Worm (Caenorhabditis elegans) whole organism, early embryonic: Measurements from ENCODE around the gene T19C9.10.

ENCODE experiments used
- B0310.2 ChIP-seq: sonication (generic microtip); optimal IDR thresholded peaks from 2 replicates; lab custom pipeline; 2016; ENCODE audit warnings: mild to moderate bottlenecking, missing genetic modification characterization, missing compliant biosample characterization
- F13C5.2 ChIP-seq: sonication (generic microtip); optimal IDR thresholded peaks from 2 replicates; lab custom pipeline; 2017; ENCODE audit warnings: mild to moderate bottlenecking, missing genetic modification characterization, inconsistent platforms, missing compliant biosample characterization
- aly-1 ChIP-seq: sonication (generic microtip); optimal IDR thresholded peaks from 2 replicates; lab custom pipeline; 2016; ENCODE audit warnings: missing genetic modification characterization, missing compliant biosample characterization
- ama-1 ChIP-seq: fragments of 150-350 bp; optimal IDR thresholded peaks from 2 replicates; lab custom pipeline; 2014
- ceh-13 ChIP-seq: fragments of 200-800 bp; sonication (Bioruptor generic); optimal IDR thresholded peaks from 2 replicates; lab custom pipeline; 2018; ENCODE audit warnings: mild to moderate bottlenecking, missing genetic modification characterization, missing compliant biosample characterization
- ceh-36 ChIP-seq: sonication (generic microtip); optimal IDR thresholded peaks from 2 replicates; lab custom pipeline; 2016; ENCODE audit warnings: missing genetic modification characterization, inconsistent platforms, missing compliant biosample characterization
- ets-7 ChIP-seq: sonication (generic microtip); optimal IDR thresholded peaks from 2 replicates; lab custom pipeline; 2016; ENCODE audit warnings: missing genotype, missing genetic modification characterization, missing compliant biosample characterization
- flt-1 ChIP-seq: fragments of 200-800 bp; sonication (Bioruptor generic); IDR thresholded peaks from 2 replicates; pipeline ENCODE4 v1.3.6; 2022; ENCODE audit warnings: missing genetic modification characterization, missing compliant biosample characterization
- hmbx-1 ChIP-seq: sonication (generic microtip); optimal IDR thresholded peaks from 2 replicates; lab custom pipeline; 2016; ENCODE audit warnings: mild to moderate bottlenecking, missing genetic modification characterization, missing compliant biosample characterization
- hmg-4 ChIP-seq: fragments of 200-800 bp; sonication (Bioruptor generic); optimal IDR thresholded peaks from 2 replicates; lab custom pipeline; 2018; ENCODE audit warnings: mild to moderate bottlenecking, missing genetic modification characterization, missing compliant biosample characterization
- hnd-1 ChIP-seq: sonication (generic microtip); optimal IDR thresholded peaks from 2 replicates; lab custom pipeline; 2016; ENCODE audit warnings: missing genetic modification characterization, missing compliant biosample characterization
- pes-1 ChIP-seq: fragments of 200-800 bp; sonication (Bioruptor generic); IDR thresholded peaks from 2 replicates; pipeline ENCODE4 v1.3.6; 2022; ENCODE audit warnings: missing genetic modification reagents, missing genetic modification characterization, missing compliant biosample characterization
- scrt-1 ChIP-seq: fragments of 200-800 bp; sonication (Bioruptor generic); IDR thresholded peaks from 2 replicates; pipeline ENCODE4 v1.3.6; 2022; ENCODE audit warnings: missing genetic modification characterization, missing compliant biosample characterization
- sea-1 ChIP-seq: fragments of 200-800 bp; sonication (Bioruptor generic); conservative IDR thresholded peaks from 2 replicates; pipeline ENCODE4 v1.3.6; 2022; ENCODE audit warnings: missing genetic modification characterization, missing compliant biosample characterization
- tbx-11 ChIP-seq: fragments of 200-800 bp; sonication (Bioruptor generic); IDR thresholded peaks from 2 replicates; pipeline ENCODE4 v1.3.6; 2022; ENCODE audit warnings: missing genetic modification characterization, missing compliant biosample characterization
- tbx-37 ChIP-seq: fragments of 200-800 bp; sonication (Bioruptor generic); conservative IDR thresholded peaks from 2 replicates; pipeline ENCODE4 v1.3.6; 2022; ENCODE audit warnings: missing genetic modification reagents, missing genetic modification characterization, missing compliant biosample characterization
- tra-4 ChIP-seq: sonication (generic microtip); optimal IDR thresholded peaks from 2 replicates; lab custom pipeline; 2017; ENCODE audit warnings: missing genetic modification characterization, missing compliant biosample characterization

Gene T19C9.10

DNA sequence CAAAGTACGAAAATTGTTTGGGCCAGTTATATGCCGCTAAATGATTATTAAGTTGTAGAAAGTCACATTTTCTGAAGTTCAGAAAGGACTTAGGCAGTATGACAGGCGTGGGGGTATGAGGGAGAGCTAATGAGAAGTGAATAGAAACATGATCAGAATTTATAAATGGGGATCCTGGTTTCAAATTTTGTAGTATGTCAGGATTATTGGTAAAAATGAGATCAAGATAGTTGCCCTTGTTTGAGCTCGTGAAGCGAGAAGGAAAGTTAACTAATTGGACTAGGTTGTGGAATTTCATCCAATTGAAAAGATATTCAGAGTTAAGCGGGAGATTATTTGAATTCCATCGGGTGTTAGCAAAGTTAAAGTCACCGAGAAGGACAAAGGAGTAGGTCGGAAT, 4.0 kb upstream of the T19C9.10 start:
- TF ChIP-seq flt-1 (GFP tag; lab: Robert Waterston, UW) (no peak), pes-1 (no peak), B0310.2 (no peak), F13C5.2 (tag; lab: Kevin White, UChicago) (no peak), tbx-11 (GFP tag; lab: Robert Waterston, UW) (no peak), ama-1 (lab: Kevin White, UChicago) (no peak), aly-1 (tag; lab: Kevin White, UChicago) (no peak), hmg-4 (no peak), tra-4 (tag; lab: Kevin White, UChicago) (no peak)

DNA sequence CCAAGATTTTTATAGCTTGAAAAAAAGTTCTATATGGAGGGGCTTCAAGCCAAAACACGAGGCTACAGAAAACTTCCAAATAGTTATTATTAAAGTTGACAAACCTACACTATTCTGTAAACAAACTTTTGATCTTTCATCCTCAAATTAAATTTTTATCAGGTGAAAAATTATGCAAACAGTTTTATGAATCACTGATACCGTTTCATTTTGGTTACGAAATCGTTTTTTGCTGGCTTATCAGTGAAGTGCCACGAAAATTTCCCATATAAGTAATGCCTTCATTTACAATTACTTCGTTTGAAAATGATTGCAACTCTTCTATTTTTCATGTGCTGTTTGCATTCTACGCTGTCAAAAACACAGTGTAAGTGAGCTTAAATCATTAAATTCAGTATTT, 2.4 kb downstream of the T19C9.10 start, which contains the start of gene T19C9.8:
Gene T19C9.8, plus strand, starts transcription at position 299 of the 400 bp plus-strand sequence.
- TF ChIP-seq pes-1 (no peak), hmbx-1 (tag; lab: Kevin White, UChicago) (no peak), scrt-1 (GFP tag; lab: Robert Waterston, UW) (no peak), tra-4 (tag; lab: Kevin White, UChicago) (no peak), hmg-4 (no peak), ets-7 (tag; lab: Kevin White, UChicago) (no peak), tbx-37 (no peak), B0310.2 (no peak), ceh-36 (tag; lab: Kevin White, UChicago) (no peak), ceh-13 (no peak)

DNA sequence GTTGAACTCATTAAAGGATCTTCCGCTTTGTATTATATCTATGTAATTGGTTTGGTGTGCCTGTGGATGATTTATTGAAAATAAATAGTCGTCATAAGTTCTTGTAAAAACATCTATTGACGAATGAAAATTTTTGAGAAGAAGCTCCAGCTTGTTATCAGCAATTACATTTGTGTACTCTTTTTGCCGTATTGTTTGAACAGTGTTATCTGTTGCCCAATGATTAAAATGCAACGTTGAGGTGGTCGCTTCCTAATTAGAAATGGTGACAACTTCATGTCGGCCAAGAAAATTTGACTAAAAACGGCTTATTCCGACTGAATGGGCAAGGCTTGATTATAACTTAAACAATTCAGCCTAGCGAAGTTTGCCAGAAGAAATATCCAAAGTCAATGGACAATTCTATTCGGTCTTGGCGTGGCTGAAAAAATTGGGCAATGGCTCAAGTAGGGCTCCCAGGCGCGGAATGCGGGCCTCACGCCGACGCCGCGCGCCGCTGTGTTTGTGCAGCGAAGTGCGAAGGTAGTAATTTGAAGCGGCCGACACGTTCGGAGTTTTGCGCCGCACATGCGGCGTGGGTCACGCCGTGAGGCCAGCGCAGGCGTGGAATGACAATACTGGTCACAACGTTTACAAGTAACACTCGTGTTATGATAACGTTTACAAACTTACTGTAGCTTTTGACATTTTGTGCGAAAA, 4.3 kb downstream of the T19C9.10 start:
- no peak for TF ChIP-seq F13C5.2 (tag; lab: Kevin White, UChicago)
- no peak for TF ChIP-seq hmbx-1 (tag; lab: Kevin White, UChicago)
- TF ChIP-seq pes-1, result no peak
- no peak for TF ChIP-seq hnd-1 (tag; lab: Kevin White, UChicago)
- no peak for TF ChIP-seq flt-1 (GFP tag; lab: Robert Waterston, UW)
- TF ChIP-seq B0310.2, result no peak
- TF ChIP-seq hmg-4, result no peak
- no peak for TF ChIP-seq tbx-37
- TF ChIP-seq tbx-11 (GFP tag; lab: Robert Waterston, UW), result no peak

DNA sequence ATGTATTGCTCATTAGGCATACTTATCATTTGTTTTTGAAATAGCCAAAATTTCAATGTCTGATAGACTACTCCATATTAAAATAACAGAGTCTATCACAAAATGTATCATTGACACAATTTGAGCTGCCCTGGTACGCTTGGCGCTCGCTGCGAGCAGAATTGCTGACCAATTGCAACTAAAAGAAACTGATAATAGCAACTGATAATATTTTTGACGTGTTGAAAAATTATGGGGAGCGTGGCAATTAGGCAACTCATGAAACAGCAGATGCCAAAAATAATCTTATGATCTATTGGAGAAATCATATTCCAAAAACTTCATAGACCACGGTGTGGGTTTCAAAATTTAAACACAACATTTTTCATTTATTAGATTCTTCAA, 4.9 kb downstream of the T19C9.10 start:
- TF ChIP-seq sea-1 (GFP tag; lab: Robert Waterston, UW), result no peak
- no peak for TF ChIP-seq tbx-37
- no peak for TF ChIP-seq hmg-4
- no peak for TF ChIP-seq B0310.2
- no peak for TF ChIP-seq ceh-36 (tag; lab: Kevin White, UChicago)
- TF ChIP-seq scrt-1 (GFP tag; lab: Robert Waterston, UW), result no peak
- no peak for TF ChIP-seq aly-1 (tag; lab: Kevin White, UChicago)
- TF ChIP-seq tra-4 (tag; lab: Kevin White, UChicago), result no peak
- no peak for TF ChIP-seq flt-1 (GFP tag; lab: Robert Waterston, UW)
- TF ChIP-seq hmbx-1 (tag; lab: Kevin White, UChicago), result no peak
- TF ChIP-seq tbx-11 (GFP tag; lab: Robert Waterston, UW), result no peak
- TF ChIP-seq pes-1, result no peak
- no peak for TF ChIP-seq F13C5.2 (tag; lab: Kevin White, UChicago)
- TF ChIP-seq ets-7 (tag; lab: Kevin White, UChicago), result no peak
- TF ChIP-seq ceh-13, result no peak
- no peak for TF ChIP-seq hnd-1 (tag; lab: Kevin White, UChicago)
- TF ChIP-seq ama-1 (lab: Kevin White, UChicago), result no peak

DNA sequence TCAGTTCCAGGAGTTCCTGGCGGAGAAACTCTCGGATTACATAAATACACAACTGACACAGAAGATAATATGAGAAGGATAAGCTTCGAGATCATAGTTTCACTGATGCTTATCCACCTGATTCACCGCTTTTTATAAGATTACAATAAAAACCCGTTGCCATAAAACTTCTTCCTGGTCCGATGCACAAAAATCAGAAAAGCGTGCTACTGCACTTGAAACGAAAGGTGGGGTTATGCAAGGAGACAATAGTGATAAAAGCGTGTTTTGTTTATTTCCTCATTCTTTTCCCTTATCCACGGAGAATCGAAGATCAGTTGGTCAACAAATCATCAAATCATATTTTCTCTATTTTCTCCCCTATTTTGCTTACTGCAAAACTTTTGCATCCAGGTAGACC, 6.2 kb downstream of the T19C9.10 start, which contains the start of gene Y68A4B.3:
Gene Y68A4B.3, minus strand, starts transcription at position 101 of the 400 bp plus-strand sequence.
- TF ChIP-seq hmg-4 (no peak), pes-1 (no peak), ceh-13 (no peak), ets-7 (tag; lab: Kevin White, UChicago) (no peak), F13C5.2 (tag; lab: Kevin White, UChicago) (no peak), B0310.2 (no peak), flt-1 (GFP tag; lab: Robert Waterston, UW) (no peak), hnd-1 (tag; lab: Kevin White, UChicago) (no peak), tbx-37 (no peak), tbx-11 (GFP tag; lab: Robert Waterston, UW) (no peak), ama-1 (lab: Kevin White, UChicago) (no peak), tra-4 (tag; lab: Kevin White, UChicago) (no peak), aly-1 (tag; lab: Kevin White, UChicago) (no peak), scrt-1 (GFP tag; lab: Robert Waterston, UW) (no peak), hmbx-1 (tag; lab: Kevin White, UChicago) (no peak)

DNA sequence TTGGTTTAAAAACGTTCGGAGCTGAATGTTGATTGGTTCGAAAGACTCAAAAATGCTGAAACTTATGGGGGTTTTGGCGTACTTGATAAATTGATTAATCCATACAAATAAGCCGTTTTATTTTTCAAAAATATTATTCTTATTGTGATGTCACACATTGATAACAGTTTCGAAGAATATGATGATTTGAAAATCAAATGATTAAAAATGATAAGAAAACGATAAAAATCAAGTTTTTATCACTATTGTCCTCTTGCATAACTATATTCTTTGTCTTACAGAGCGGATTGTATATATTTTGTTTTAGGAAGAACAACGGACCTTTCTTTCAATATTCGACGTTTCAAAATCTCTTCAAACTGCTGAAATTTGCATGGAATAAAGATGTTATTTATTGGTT, 6.6 kb downstream of the T19C9.10 start:
- TF ChIP-seq tbx-37 (no peak), scrt-1 (GFP tag; lab: Robert Waterston, UW) (no peak), ceh-36 (tag; lab: Kevin White, UChicago) (no peak), ceh-13 (no peak), tra-4 (tag; lab: Kevin White, UChicago) (no peak), flt-1 (GFP tag; lab: Robert Waterston, UW) (no peak), sea-1 (GFP tag; lab: Robert Waterston, UW) (no peak), F13C5.2 (tag; lab: Kevin White, UChicago) (no peak), hnd-1 (tag; lab: Kevin White, UChicago) (no peak), hmg-4 (no peak), ets-7 (tag; lab: Kevin White, UChicago) (no peak), pes-1 (no peak), ama-1 (lab: Kevin White, UChicago) (no peak)

DNA sequence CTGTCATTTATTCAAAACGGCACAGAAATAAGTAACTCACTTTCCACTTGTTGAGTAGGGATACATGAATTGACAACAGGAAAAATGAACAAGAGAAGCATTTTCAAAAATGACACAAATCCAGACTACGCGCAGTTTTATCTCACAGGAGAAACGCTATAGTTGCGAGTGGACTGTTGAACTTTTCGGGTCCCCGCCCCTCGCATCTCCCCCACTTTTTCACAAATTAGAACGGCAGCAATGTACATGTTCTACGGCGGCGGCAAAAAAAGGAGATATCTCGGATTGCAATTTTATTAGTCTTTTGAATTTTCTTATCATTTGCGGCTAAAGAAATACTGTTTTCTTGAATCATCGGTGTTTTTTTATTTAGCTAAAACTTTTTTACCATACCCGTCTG, 9.0 kb downstream of the T19C9.10 start, which contains the start of gene clec-242:
Gene clec-242, minus strand, starts transcription at position 101 of the 400 bp plus-strand sequence.
- TF ChIP-seq sea-1 (GFP tag; lab: Robert Waterston, UW), result no peak
- no peak for TF ChIP-seq hnd-1 (tag; lab: Kevin White, UChicago)
- no peak for TF ChIP-seq ets-7 (tag; lab: Kevin White, UChicago)
- TF ChIP-seq hmg-4, result no peak
- no peak for TF ChIP-seq scrt-1 (GFP tag; lab: Robert Waterston, UW)
- TF ChIP-seq tbx-11 (GFP tag; lab: Robert Waterston, UW), result no peak
- TF ChIP-seq B0310.2, result no peak
